Fruit fly (Drosophila melanogaster) whole organism, embryonic: ENCODE results near the gene CG7231.

Experiments used
- Aef1 ChIP-seq: fragments of 200-800 bp; sonication (Bioruptor generic); IDR thresholded peaks from 3 replicates; pipeline ENCODE4 v1.3.6; 2022; ENCODE audit warnings: missing biosample characterization, missing genetic modification characterization
- CG10979 ChIP-seq: fragments of 200-800 bp; sonication (Bioruptor generic); optimal IDR thresholded peaks from 2 replicates; lab custom pipeline; 2018; ENCODE audit warnings: missing biosample characterization, mild to moderate bottlenecking, missing genetic modification characterization, moderate library complexity
- CG13894 ChIP-seq: fragments of 200-800 bp; sonication (Bioruptor generic); optimal IDR thresholded peaks from 3 replicates; lab custom pipeline; 2018; ENCODE audit warnings: missing biosample characterization, mild to moderate bottlenecking, missing genetic modification characterization, moderate library complexity
- CG14667 ChIP-seq: fragments of 200-800 bp; sonication (Bioruptor generic); IDR thresholded peaks from 2 replicates; pipeline ENCODE4 v1.3.6; 2022; ENCODE audit warnings: missing biosample characterization, missing genetic modification characterization
- CG17186 ChIP-seq: fragments of 200-800 bp; sonication (Bioruptor generic); optimal IDR thresholded peaks from 3 replicates; lab custom pipeline; 2017; ENCODE audit warnings: missing biosample characterization, missing genetic modification reagents, missing genetic modification characterization
- CG2116 ChIP-seq: fragments of 200-800 bp; sonication (Bioruptor generic); optimal IDR thresholded peaks from 3 replicates; lab custom pipeline; 2018; ENCODE audit warnings: missing biosample characterization, mild to moderate bottlenecking, missing genetic modification characterization
- CG2202 ChIP-seq: fragments of 200-800 bp; sonication (Bioruptor generic); optimal IDR thresholded peaks from 2 replicates; lab custom pipeline; 2018; ENCODE audit warnings: missing biosample characterization, mild to moderate bottlenecking, missing genetic modification characterization
- CG34224 ChIP-seq: fragments of 200-800 bp; sonication (Bioruptor generic); IDR thresholded peaks from 3 replicates; pipeline ENCODE4 v1.3.6; 2022; ENCODE audit warnings: missing biosample characterization, missing genetic modification characterization; ENCODE audit not compliant: partially characterized antibody
- CG3838 ChIP-seq: fragments of 200-800 bp; sonication (Bioruptor generic); optimal IDR thresholded peaks from 3 replicates; lab custom pipeline; 2016; ENCODE audit warnings: missing biosample characterization, missing genetic modification characterization
- CG3995 ChIP-seq: fragments of 200-800 bp; sonication (Bioruptor generic); optimal IDR thresholded peaks from 3 replicates; lab custom pipeline; 2016; ENCODE audit warnings: missing biosample characterization, missing genetic modification characterization
- CG4360 ChIP-seq: fragments of 200-800 bp; sonication (Bioruptor generic); IDR thresholded peaks from 2 replicates; pipeline ENCODE4 v1.3.6; 2022; ENCODE audit warnings: missing biosample characterization, missing genetic modification characterization
- CG6254 ChIP-seq: fragments of 200-800 bp; sonication (Bioruptor generic); optimal IDR thresholded peaks from 3 replicates; lab custom pipeline; 2017; ENCODE audit warnings: mild to moderate bottlenecking, missing biosample characterization, missing genetic modification reagents, missing genetic modification characterization
- Doc3 ChIP-seq: fragments of 200-800 bp; sonication (Bioruptor generic); IDR thresholded peaks from 3 replicates; pipeline ENCODE4 v1.3.6; 2022; ENCODE audit warnings: missing biosample characterization, missing genetic modification characterization; ENCODE audit not compliant: partially characterized antibody
- Dp ChIP-seq: fragments of 200-800 bp; sonication (Bioruptor generic); optimal IDR thresholded peaks from 2 replicates; lab custom pipeline; 2018; ENCODE audit warnings: missing biosample characterization, mild to moderate bottlenecking, missing genetic modification characterization, moderate library complexity
- E2f2 ChIP-seq: fragments of 200-800 bp; sonication (Bioruptor generic); IDR thresholded peaks from 2 replicates; pipeline ENCODE4 v1.3.6; 2022; ENCODE audit warnings: missing biosample characterization, missing genetic modification characterization
- Ets97D ChIP-seq: fragments of 200-800 bp; sonication (Bioruptor generic); optimal IDR thresholded peaks from 3 replicates; lab custom pipeline; 2016; ENCODE audit warnings: missing biosample characterization, missing genetic modification characterization
- Hey ChIP-seq: fragments of 200-800 bp; sonication (Bioruptor generic); optimal IDR thresholded peaks from 3 replicates; lab custom pipeline; 2018; ENCODE audit warnings: missing biosample characterization, mild to moderate bottlenecking, missing genetic modification characterization
- HmgZ ChIP-seq: fragments of 200-800 bp; sonication (Bioruptor generic); optimal IDR thresholded peaks from 2 replicates; lab custom pipeline; 2018; ENCODE audit warnings: missing biosample characterization, mild to moderate bottlenecking, missing genetic modification characterization
- Jarid2 ChIP-seq: fragments of 200-800 bp; sonication (Bioruptor generic); optimal IDR thresholded peaks from 3 replicates; lab custom pipeline; 2017; ENCODE audit warnings: mild to moderate bottlenecking, missing biosample characterization, missing genetic modification reagents, missing genetic modification characterization
- Lhr ChIP-seq: fragments of 200-800 bp; sonication (Bioruptor generic); optimal IDR thresholded peaks from 3 replicates; lab custom pipeline; 2017; ENCODE audit warnings: mild to moderate bottlenecking, missing biosample characterization, missing genetic modification reagents, missing genetic modification characterization
- MESR4 ChIP-seq: fragments of 200-800 bp; sonication (Bioruptor generic); optimal IDR thresholded peaks from 2 replicates; lab custom pipeline; 2018; ENCODE audit warnings: missing biosample characterization, mild to moderate bottlenecking, missing genetic modification characterization, moderate library complexity
- Neu2 ChIP-seq: fragments of 200-800 bp; sonication (Bioruptor generic); optimal IDR thresholded peaks from 3 replicates; lab custom pipeline; 2016; ENCODE audit warnings: missing biosample characterization, missing genetic modification characterization, borderline replicate concordance
- NfI ChIP-seq: fragments of 200-800 bp; sonication (Bioruptor generic); optimal IDR thresholded peaks from 3 replicates; lab custom pipeline; 2018; ENCODE audit warnings: missing biosample characterization, mild to moderate bottlenecking, missing genetic modification characterization, moderate library complexity
- Oaz ChIP-seq: fragments of 200-800 bp; sonication (Bioruptor generic); IDR thresholded peaks from 2 replicates; pipeline ENCODE4 v1.3.6; 2022; ENCODE audit warnings: missing biosample characterization, missing genetic modification characterization
- Pdp1 ChIP-seq, 2 experiments: fragments of 200-800 bp; sonication (Bioruptor generic); optimal IDR thresholded peaks; 3 replicates each; lab custom pipeline; 2016; ENCODE audit warnings: missing biosample characterization in 2 of 2, missing genetic modification characterization in 2 of 2, mild to moderate bottlenecking in 1 of 2, moderate library complexity in 1 of 2
- Rfx ChIP-seq: fragments of 200-800 bp; sonication (Bioruptor generic); IDR thresholded peaks from 2 replicates; pipeline ENCODE4 v1.3.6; 2022; ENCODE audit warnings: missing biosample characterization, missing genetic modification characterization
- Sry-δ ChIP-seq: fragments of 200-800 bp; sonication (Bioruptor generic); optimal IDR thresholded peaks from 2 replicates; lab custom pipeline; 2016; ENCODE audit warnings: missing biosample characterization, missing genetic modification characterization
- bbx ChIP-seq: fragments of 200-800 bp; sonication (Bioruptor generic); IDR thresholded peaks from 2 replicates; pipeline ENCODE4 v1.3.6; 2022; ENCODE audit warnings: missing biosample characterization, missing genetic modification characterization; ENCODE audit not compliant: partially characterized antibody
- chif ChIP-seq, 2 experiments: fragments of 200-800 bp; sonication (Bioruptor generic); optimal IDR thresholded peaks; 3 replicates each; lab custom pipeline; 2016; ENCODE audit warnings: missing biosample characterization in 2 of 2, missing genetic modification characterization in 2 of 2
- dysf ChIP-seq: fragments of 200-800 bp; sonication (Bioruptor generic); IDR thresholded peaks from 3 replicates; pipeline ENCODE4 v1.3.6; 2022; ENCODE audit warnings: missing biosample characterization, missing genetic modification characterization
- fd64A ChIP-seq: fragments of 200-800 bp; sonication (Bioruptor generic); optimal IDR thresholded peaks from 3 replicates; lab custom pipeline; 2018; ENCODE audit warnings: missing biosample characterization, mild to moderate bottlenecking, missing genetic modification characterization
- ftz-f1 ChIP-seq: fragments of 200-800 bp; sonication (Bioruptor generic); optimal IDR thresholded peaks from 2 replicates; lab custom pipeline; 2016; ENCODE audit warnings: missing biosample characterization, missing genetic modification characterization
- gce ChIP-seq: fragments of 200-800 bp; sonication (Bioruptor generic); IDR thresholded peaks from 3 replicates; pipeline ENCODE4 v1.3.6; 2022; ENCODE audit warnings: missing biosample characterization, missing genetic modification characterization
- grn ChIP-seq: fragments of 200-800 bp; sonication (Bioruptor generic); optimal IDR thresholded peaks from 3 replicates; lab custom pipeline; 2017; ENCODE audit warnings: missing biosample characterization, missing genetic modification characterization
- her ChIP-seq: fragments of 200-800 bp; sonication (Bioruptor generic); optimal IDR thresholded peaks from 2 replicates; lab custom pipeline; 2016; ENCODE audit warnings: missing biosample characterization, missing genetic modification characterization
- inv ChIP-seq: fragments of 200-800 bp; sonication (Bioruptor generic); IDR thresholded peaks from 2 replicates; pipeline ENCODE4 v1.3.6; 2022; ENCODE audit warnings: missing biosample characterization, missing genetic modification characterization; ENCODE audit not compliant: partially characterized antibody
- kah ChIP-seq: fragments of 200-800 bp; sonication (Bioruptor generic); optimal IDR thresholded peaks from 2 replicates; lab custom pipeline; 2018; ENCODE audit warnings: missing biosample characterization, mild to moderate bottlenecking, missing genetic modification characterization
- knrl ChIP-seq: fragments of 200-800 bp; sonication (Bioruptor generic); IDR thresholded peaks from 3 replicates; pipeline ENCODE4 v1.3.6; 2022; ENCODE audit warnings: missing biosample characterization, missing genetic modification characterization; ENCODE audit not compliant: partially characterized antibody
- lab ChIP-seq: fragments of 200-800 bp; sonication (Bioruptor generic); optimal IDR thresholded peaks from 3 replicates; lab custom pipeline; 2017; ENCODE audit warnings: missing biosample characterization, missing genetic modification characterization, mild to moderate bottlenecking, moderate library complexity, missing genetic modification reagents
- mld ChIP-seq: fragments of 200-800 bp; sonication (Bioruptor generic); IDR thresholded peaks from 3 replicates; pipeline ENCODE4 v1.3.6; 2022; ENCODE audit warnings: missing biosample characterization, missing genetic modification characterization; ENCODE audit not compliant: partially characterized antibody
- rib ChIP-seq: fragments of 200-800 bp; sonication (Bioruptor generic); IDR thresholded peaks from 2 replicates; pipeline ENCODE4 v1.3.6; 2022; ENCODE audit warnings: missing biosample characterization, missing genetic modification characterization
- row ChIP-seq: fragments of 200-800 bp; sonication (Bioruptor generic); IDR thresholded peaks from 3 replicates; pipeline ENCODE4 v1.3.6; 2022; ENCODE audit warnings: missing biosample characterization, missing genetic modification characterization
- sima ChIP-seq: fragments of 200-800 bp; sonication (Bioruptor generic); optimal IDR thresholded peaks from 2 replicates; lab custom pipeline; 2016; ENCODE audit warnings: missing biosample characterization, missing genetic modification characterization
- so ChIP-seq: fragments of 200-800 bp; sonication (Bioruptor generic); IDR thresholded peaks from 3 replicates; pipeline ENCODE4 v1.3.6; 2022; ENCODE audit warnings: missing biosample characterization, missing genetic modification characterization
- tna ChIP-seq: fragments of 200-800 bp; sonication (Bioruptor generic); IDR thresholded peaks from 2 replicates; pipeline ENCODE4 v1.3.6; 2022; ENCODE audit warnings: missing biosample characterization, missing genetic modification characterization; ENCODE audit not compliant: partially characterized antibody
- unc-4 ChIP-seq: fragments of 200-800 bp; sonication (Bioruptor generic); IDR thresholded peaks from 2 replicates; pipeline ENCODE4 v1.3.6; 2022; ENCODE audit warnings: missing biosample characterization, missing genetic modification characterization; ENCODE audit not compliant: partially characterized antibody
- vvl ChIP-seq: fragments of 200-800 bp; sonication (Bioruptor generic); IDR thresholded peaks from 2 replicates; pipeline ENCODE4 v1.3.6; 2022; ENCODE audit warnings: missing biosample characterization, missing genetic modification characterization

The CG7231 gene

dm6 chr2L:7984059-7984800, 484 bp downstream of the CG7231 start, which contains the start of gene Snoo (continued):
- TF ChIP-seq CG14667 (GFP tag; lab: Robert Waterston, UW) (no peak), CG10979 (tag; lab: Kevin White, UChicago) (no peak), Hey (tag; lab: Kevin White, UChicago) (peak; percentile 8), gce (GFP tag; lab: Robert Waterston, UW) (peak; percentile 12; the same call in 1 of the 3 replicates), Lhr (GFP tag; lab: Kevin White, UChicago) (peak; percentile 57), CG3995 (no peak), ftz-f1 (GFP tag; lab: Kevin White, UChicago) (peak; percentile 29), fd64A (GFP tag; lab: Kevin White, UChicago) (no peak), CG13894 (tag; lab: Kevin White, UChicago) (peak; percentile 13), E2f2 (GFP tag; lab: Robert Waterston, UW) (peak; percentile 31; the same call in 1 of the 2 replicates), Neu2 (GFP tag; lab: Kevin White, UChicago) (no peak), CG17186 (GFP tag; lab: Kevin White, UChicago) (peak; percentile 3), CG34224 (peak; percentile 46; the same call in 2 of the 3 replicates), knrl (GFP tag; lab: Robert Waterston, UW) (0 out of 3 replicates have a peak, but pooled peaks have one; percentile 7), unc-4 (GFP tag; lab: Robert Waterston, UW) (0 out of 2 replicates have a peak, but pooled peaks have one; percentile 16), MESR4 (GFP tag; lab: Kevin White, UChicago) (peak; percentile 26), Pdp1 (GFP tag; optimal IDR thresholded peaks at IDR 0.05; lab: Kevin White, UChicago) (peak in 1 of 2 experiments; percentile 31), mld (GFP tag; lab: Robert Waterston, UW) (no peak), chif (GFP tag; optimal IDR thresholded peaks at IDR 0.05; lab: Kevin White, UChicago) (no peak), Oaz (GFP tag; lab: Robert Waterston, UW) (no peak), kah (GFP tag; lab: Kevin White, UChicago) (peak; percentile 7), rib (GFP tag; lab: Robert Waterston, UW) (peak; percentile 62; the same call in 1 of the 2 replicates), CG2116 (GFP tag; lab: Kevin White, UChicago) (peak; percentile 35), dysf (GFP tag; lab: Robert Waterston, UW) (no peak), lab (GFP tag; lab: Kevin White, UChicago) (peak; percentile 32), sima (GFP tag; lab: Kevin White, UChicago) (no peak), row (peak; percentile 7; the same call in 1 of the 3 replicates), NfI (peak; percentile 20), Sry-δ (peak; percentile 0), Doc3 (no peak), HmgZ (tag; lab: Kevin White, UChicago) (peak; percentile 47), Aef1 (GFP tag; lab: Robert Waterston, UW) (no peak), tna (peak; percentile 12; the same call in 1 of the 2 replicates), Jarid2 (GFP tag; lab: Kevin White, UChicago) (peak; percentile 86), CG3838 (GFP tag; lab: Kevin White, UChicago) (no peak), her (GFP tag; lab: Kevin White, UChicago) (peak; percentile 18), inv (GFP tag; lab: Robert Waterston, UW) (no peak), CG2202 (no peak), grn (peak; percentile 82), Rfx (GFP tag; lab: Robert Waterston, UW) (peak; percentile 38; the same call in 1 of the 2 replicates), bbx (GFP tag; lab: Robert Waterston, UW) (peak; percentile 46; the same call in 1 of the 2 replicates), so (GFP tag; lab: Robert Waterston, UW) (peak; percentile 52; the same call in 2 of the 3 replicates), vvl (peak; percentile 75; the same call in 1 of the 2 replicates), Ets97D (GFP tag; lab: Kevin White, UChicago) (peak; percentile 10), CG4360 (GFP tag; lab: Robert Waterston, UW) (peak; percentile 48), Dp (peak; percentile 20), CG6254 (GFP tag; lab: Kevin White, UChicago) (no peak)
